Worm (Caenorhabditis elegans): ENCODE results near the gene nspg-3.

- TF ChIP-seq snpc-4 (tag; optimal IDR thresholded peaks at IDR 0.05) = no peak
- TF ChIP-seq ceh-43 (GFP tag; optimal IDR thresholded peaks at IDR 0.05) = no peak
- no peak for TF ChIP-seq pha-4 (tag; optimal IDR thresholded peaks at IDR 0.05)
- no peak for TF ChIP-seq nhr-76 (tag; optimal IDR thresholded peaks at IDR 0.05)
- no peak for TF ChIP-seq unc-62 (GFP tag; optimal IDR thresholded peaks at IDR 0.05)
- TF ChIP-seq unc-39 (tag; optimal IDR thresholded peaks at IDR 0.05) = no peak
- no peak for TF ChIP-seq sptf-1 (tag; optimal IDR thresholded peaks at IDR 0.05)
- no peak for TF ChIP-seq blmp-1 (tag; optimal IDR thresholded peaks at IDR 0.05)
- TF ChIP-seq ham-2 (GFP tag; optimal IDR thresholded peaks at IDR 0.05) = no peak
- TF ChIP-seq nhr-28 (tag; optimal IDR thresholded peaks at IDR 0.05) = no peak
- no peak for TF ChIP-seq bed-3 (GFP tag; optimal IDR thresholded peaks at IDR 0.05)
- TF ChIP-seq elt-1 (tag; optimal IDR thresholded peaks at IDR 0.05; ENCODE audit: borderline replicate concordance, insufficient read depth) = no peak
- no peak for TF ChIP-seq M03D4.4 (tag; optimal IDR thresholded peaks at IDR 0.05)
- no peak for TF ChIP-seq mab-5 (tag; optimal IDR thresholded peaks at IDR 0.05)
Observed at ce11 chrII:6043166-6043565, 48.4 kb upstream of the nspg-3 start, which contains the start of gene R12C12.10.

Measured in whole organism, mixed stage, embryonic.